Fruit fly (Drosophila melanogaster) whole organism, embryonic: ENCODE measurements around the gene Pfdn2.

Experiments used
- Bteb2 ChIP-seq: fragments of 200-800 bp; sonication (Bioruptor generic); optimal IDR thresholded peaks from 2 replicates; lab custom pipeline; 2016; ENCODE audit warnings: missing biosample characterization, missing genetic modification characterization
- CG11696 ChIP-seq: fragments of 200-800 bp; sonication (Bioruptor generic); IDR thresholded peaks from 2 replicates; pipeline ENCODE4 v1.3.6; 2022; ENCODE audit warnings: missing biosample characterization, missing genetic modification characterization
- CG12236 ChIP-seq: fragments of 200-800 bp; sonication (Bioruptor generic); optimal IDR thresholded peaks from 2 replicates; lab custom pipeline; 2016; ENCODE audit warnings: missing biosample characterization, missing genetic modification characterization
- CG12391 ChIP-seq: fragments of 200-800 bp; sonication (Bioruptor generic); optimal IDR thresholded peaks from 3 replicates; lab custom pipeline; 2018; ENCODE audit warnings: missing biosample characterization, mild to moderate bottlenecking, missing genetic modification characterization, moderate library complexity
- CG15073 ChIP-seq: fragments of 200-800 bp; sonication (Bioruptor generic); optimal IDR thresholded peaks from 2 replicates; lab custom pipeline; 2016; ENCODE audit warnings: missing biosample characterization, missing genetic modification characterization
- CG15696 ChIP-seq: fragments of 200-800 bp; sonication (Bioruptor generic); optimal IDR thresholded peaks from 2 replicates; lab custom pipeline; 2019; ENCODE audit warnings: missing biosample characterization, mild to moderate bottlenecking, missing genetic modification characterization, moderate library complexity
- CG17359 ChIP-seq: fragments of 200-800 bp; sonication (Bioruptor generic); optimal IDR thresholded peaks from 3 replicates; lab custom pipeline; 2018; ENCODE audit warnings: missing biosample characterization, mild to moderate bottlenecking, missing genetic modification characterization, moderate library complexity
- CG2889 ChIP-seq: fragments of 200-800 bp; sonication (Bioruptor generic); IDR thresholded peaks from 3 replicates; pipeline ENCODE4 v1.3.6; 2022; ENCODE audit warnings: missing biosample characterization, missing genetic modification characterization
- CG31365 ChIP-seq: fragments of 200-800 bp; sonication (Bioruptor generic); optimal IDR thresholded peaks from 2 replicates; lab custom pipeline; 2018; ENCODE audit warnings: missing biosample characterization, mild to moderate bottlenecking, missing genetic modification characterization
- CG4730 ChIP-seq: fragments of 200-800 bp; sonication (Bioruptor generic); IDR thresholded peaks from 2 replicates; pipeline ENCODE4 v1.3.6; 2022; ENCODE audit warnings: missing biosample characterization, missing genetic modification characterization
- CG5245 ChIP-seq: fragments of 200-800 bp; sonication (Bioruptor generic); optimal IDR thresholded peaks from 3 replicates; lab custom pipeline; 2016; ENCODE audit warnings: missing biosample characterization, missing genetic modification characterization
- CG6683 ChIP-seq: fragments of 200-800 bp; sonication (Bioruptor generic); optimal IDR thresholded peaks from 2 replicates; lab custom pipeline; 2017; ENCODE audit warnings: missing biosample characterization, mild to moderate bottlenecking, missing genetic modification characterization, missing genetic modification reagents
- CG6689 ChIP-seq: fragments of 200-800 bp; sonication (Bioruptor generic); IDR thresholded peaks from 2 replicates; pipeline ENCODE4 v1.3.6; 2022; ENCODE audit warnings: missing biosample characterization, missing genetic modification characterization
- CG6854 ChIP-seq: fragments of 200-800 bp; sonication (Bioruptor generic); optimal IDR thresholded peaks from 3 replicates; lab custom pipeline; 2017; ENCODE audit warnings: missing biosample characterization, mild to moderate bottlenecking, missing genetic modification characterization
- CG8388 ChIP-seq: fragments of 200-800 bp; sonication (Bioruptor generic); optimal IDR thresholded peaks from 2 replicates; lab custom pipeline; 2019; ENCODE audit warnings: missing biosample characterization, mild to moderate bottlenecking, missing genetic modification characterization, moderate library complexity
- CkIIα-i1 ChIP-seq: fragments of 200-800 bp; sonication (Bioruptor generic); IDR thresholded peaks from 2 replicates; pipeline ENCODE4 v1.3.6; 2022; ENCODE audit warnings: missing biosample characterization, missing genetic modification characterization
- Dbx ChIP-seq: fragments of 200-800 bp; sonication (Bioruptor generic); IDR thresholded peaks from 3 replicates; pipeline ENCODE4 v1.3.6; 2022; ENCODE audit warnings: missing biosample characterization, missing genetic modification characterization
- Dfd ChIP-seq, 2 experiments: fragments of >200 bp; optimal IDR thresholded peaks; 2 replicates each; lab custom pipeline; 2017; ENCODE audit warnings: missing biosample characterization in 2 of 2, missing genetic modification characterization in 2 of 2
- Doc3 ChIP-seq: fragments of 200-800 bp; sonication (Bioruptor generic); IDR thresholded peaks from 3 replicates; pipeline ENCODE4 v1.3.6; 2022; ENCODE audit warnings: missing biosample characterization, missing genetic modification characterization; ENCODE audit not compliant: partially characterized antibody
- HLH3B ChIP-seq: fragments of 200-800 bp; sonication (Bioruptor generic); IDR thresholded peaks from 2 replicates; pipeline ENCODE4 v1.3.6; 2022; ENCODE audit warnings: missing biosample characterization, missing genetic modification characterization
- HLH54F ChIP-seq: fragments of 200-800 bp; sonication (Bioruptor generic); optimal IDR thresholded peaks from 3 replicates; lab custom pipeline; 2016; ENCODE audit warnings: missing biosample characterization, missing genetic modification characterization
- NC2β ChIP-seq: fragments of 200-800 bp; sonication (Bioruptor generic); optimal IDR thresholded peaks from 2 replicates; lab custom pipeline; 2016; ENCODE audit warnings: missing biosample characterization, missing genetic modification characterization
- NFAT ChIP-seq: fragments of 200-800 bp; sonication (Bioruptor generic); IDR thresholded peaks from 2 replicates; pipeline ENCODE4 v1.3.6; 2022; ENCODE audit warnings: missing biosample characterization, missing genetic modification characterization
- Neu2 ChIP-seq: fragments of 200-800 bp; sonication (Bioruptor generic); optimal IDR thresholded peaks from 3 replicates; lab custom pipeline; 2016; ENCODE audit warnings: missing biosample characterization, missing genetic modification characterization, borderline replicate concordance
- Stat92E ChIP-seq, 3 experiments: fragments of >200 bp in 2 of 3; fragments of 200-800 bp in 1 of 3; sonication (Bioruptor generic) in 1 of 3; optimal IDR thresholded peaks; 2 replicates each; lab custom pipeline; 2017 to 2019; ENCODE audit warnings: missing biosample characterization in 3 of 3, missing genetic modification characterization in 3 of 3, mild to moderate bottlenecking in 1 of 3, moderate library complexity in 1 of 3
- ac ChIP-seq: fragments of 200-800 bp; sonication (Bioruptor generic); optimal IDR thresholded peaks from 3 replicates; lab custom pipeline; 2017; ENCODE audit warnings: missing biosample characterization, mild to moderate bottlenecking, missing genetic modification characterization
- cg ChIP-seq: fragments of 200-800 bp; sonication (Bioruptor generic); optimal IDR thresholded peaks from 3 replicates; lab custom pipeline; 2019; ENCODE audit warnings: missing biosample characterization, mild to moderate bottlenecking, missing genetic modification characterization, moderate library complexity
- cwo ChIP-seq: fragments of 200-800 bp; sonication (Bioruptor generic); optimal IDR thresholded peaks from 3 replicates; lab custom pipeline; 2017; ENCODE audit warnings: missing biosample characterization, missing genetic modification characterization, mild to moderate bottlenecking, moderate library complexity, missing genetic modification reagents
- da ChIP-seq: fragments of 200-800 bp; sonication (Bioruptor generic); optimal IDR thresholded peaks from 2 replicates; lab custom pipeline; 2016; ENCODE audit warnings: missing biosample characterization, missing genetic modification characterization
- dimm ChIP-seq: fragments of 200-800 bp; sonication (Bioruptor generic); IDR thresholded peaks from 2 replicates; pipeline ENCODE4 v1.3.6; 2022; ENCODE audit warnings: missing biosample characterization, missing genetic modification characterization
- dysf ChIP-seq: fragments of 200-800 bp; sonication (Bioruptor generic); IDR thresholded peaks from 3 replicates; pipeline ENCODE4 v1.3.6; 2022; ENCODE audit warnings: missing biosample characterization, missing genetic modification characterization
- fd3F ChIP-seq: fragments of 200-800 bp; sonication (Bioruptor generic); optimal IDR thresholded peaks from 2 replicates; lab custom pipeline; 2018; ENCODE audit warnings: missing biosample characterization, mild to moderate bottlenecking, missing genetic modification characterization, moderate library complexity
- fru ChIP-seq: fragments of >200 bp; optimal IDR thresholded peaks from 2 replicates; lab custom pipeline; 2017
- gce ChIP-seq: fragments of 200-800 bp; sonication (Bioruptor generic); IDR thresholded peaks from 3 replicates; pipeline ENCODE4 v1.3.6; 2022; ENCODE audit warnings: missing biosample characterization, missing genetic modification characterization
- gsb-n ChIP-seq: fragments of 200-800 bp; sonication (Bioruptor generic); optimal IDR thresholded peaks from 3 replicates; lab custom pipeline; 2018; ENCODE audit warnings: missing biosample characterization, mild to moderate bottlenecking, missing genetic modification characterization
- h ChIP-seq: fragments of >200 bp; optimal IDR thresholded peaks from 2 replicates; lab custom pipeline; 2017
- hb ChIP-seq: fragments of 200-800 bp; sonication (Bioruptor generic); IDR thresholded peaks from 3 replicates; pipeline ENCODE4 v1.3.6; 2022; ENCODE audit warnings: missing biosample characterization, missing genetic modification characterization; ENCODE audit not compliant: partially characterized antibody
- inv ChIP-seq: fragments of 200-800 bp; sonication (Bioruptor generic); IDR thresholded peaks from 2 replicates; pipeline ENCODE4 v1.3.6; 2022; ENCODE audit warnings: missing biosample characterization, missing genetic modification characterization; ENCODE audit not compliant: partially characterized antibody
- jigr1 ChIP-seq: fragments of 200-800 bp; sonication (Bioruptor generic); IDR thresholded peaks from 3 replicates; pipeline ENCODE4 v1.3.6; 2022; ENCODE audit warnings: missing biosample characterization, missing genetic modification characterization
- kay ChIP-seq: fragments of 200-800 bp; sonication (Bioruptor generic); optimal IDR thresholded peaks from 2 replicates; lab custom pipeline; 2016; ENCODE audit warnings: missing biosample characterization, missing genetic modification characterization
- lov ChIP-seq, 2 experiments: fragments of 200-800 bp in 1 of 2; fragments of >200 bp in 1 of 2; sonication (Bioruptor generic) in 1 of 2; IDR thresholded peaks in 1 of 2; optimal IDR thresholded peaks in 1 of 2; 2 replicates in 1 of 2; 3 replicates in 1 of 2; pipeline versions ENCODE4 v1.3.6 to Lab custom; 2017 to 2022; ENCODE audit warnings: missing biosample characterization in 1 of 2, missing genetic modification characterization in 1 of 2
- pho ChIP-seq: fragments of 200-800 bp; sonication (Bioruptor generic); optimal IDR thresholded peaks from 2 replicates; lab custom pipeline; 2016; ENCODE audit warnings: missing biosample characterization, missing genetic modification characterization
- pita ChIP-seq: fragments of 200-800 bp; sonication (Bioruptor generic); optimal IDR thresholded peaks from 2 replicates; lab custom pipeline; 2017; ENCODE audit warnings: missing biosample characterization, mild to moderate bottlenecking, missing genetic modification characterization
- repo ChIP-seq: fragments of 200-800 bp; sonication (Bioruptor generic); optimal IDR thresholded peaks from 2 replicates; lab custom pipeline; 2016; ENCODE audit warnings: missing biosample characterization, missing genetic modification characterization
- sc ChIP-seq, 3 experiments: fragments of >200 bp in 2 of 3; fragments of 200-800 bp in 1 of 3; sonication (Bioruptor generic) in 1 of 3; optimal IDR thresholded peaks; 2 replicates in 2 of 3; 3 replicates in 1 of 3; lab custom pipeline; 2017; ENCODE audit warnings: mild to moderate bottlenecking in 1 of 3, missing biosample characterization in 1 of 3, missing genetic modification characterization in 1 of 3, missing genetic modification reagents in 1 of 3
- slou ChIP-seq: fragments of 200-800 bp; sonication (Bioruptor generic); optimal IDR thresholded peaks from 3 replicates; lab custom pipeline; 2016; ENCODE audit warnings: missing biosample characterization, missing genetic modification characterization
- ssp ChIP-seq: fragments of 200-800 bp; sonication (Bioruptor generic); IDR thresholded peaks from 2 replicates; pipeline ENCODE4 v1.3.6; 2022; ENCODE audit warnings: missing biosample characterization, missing genetic modification characterization
- wor ChIP-seq: fragments of 200-800 bp; sonication (Bioruptor generic); IDR thresholded peaks from 2 replicates; pipeline ENCODE4 v1.3.6; 2022; ENCODE audit warnings: missing biosample characterization, missing genetic modification characterization
- zfh1 ChIP-seq: fragments of 200-800 bp; sonication (Bioruptor generic); IDR thresholded peaks from 3 replicates; pipeline ENCODE4 v1.3.6; 2022; ENCODE audit warnings: missing biosample characterization, missing genetic modification characterization

The Pfdn2 gene

dm6 chr3L:11074043-11074853, at the start of gene Pfdn2, which contains the start of gene Noc1 (continued):
- TF ChIP-seq CG2889 (GFP tag; lab: Robert Waterston, UW) (no peak), CG17359 (no peak), ac (no peak), CG12391 (peak; percentile 89), CG4730 (no peak), Doc3 (GFP tag; lab: Robert Waterston, UW) (0 out of 3 replicates have a peak, but pooled peaks have one; percentile 35), zfh1 (peak; percentile 52; the same call in 2 of the 3 replicates), Dbx (GFP tag; lab: Robert Waterston, UW) (0 out of 3 replicates have a peak, but pooled peaks have one; percentile 31), lov (optimal IDR thresholded peaks at IDR 0.05; lab: Kevin White, UChicago) (no peak), lov (GFP tag; IDR thresholded peaks at IDR 0.05; lab: Robert Waterston, UW) (no peak), wor (GFP tag; lab: Robert Waterston, UW) (no peak), CG6689 (peak; percentile 36; the same call in 1 of the 2 replicates), kay (GFP tag; lab: Kevin White, UChicago) (no peak), CG6854 (GFP tag; lab: Kevin White, UChicago) (no peak), dysf (GFP tag; lab: Robert Waterston, UW) (peak; percentile 60; the same call in 2 of the 3 replicates), slou (GFP tag; lab: Kevin White, UChicago) (no peak), inv (no peak), gce (GFP tag; lab: Robert Waterston, UW) (no peak), CG5245 (no peak), dimm (GFP tag; lab: Robert Waterston, UW) (no peak), da (GFP tag; lab: Kevin White, UChicago) (no peak), gsb-n (tag; lab: Kevin White, UChicago) (no peak), CG31365 (tag; lab: Kevin White, UChicago) (no peak), h (no peak), ssp (GFP tag; lab: Robert Waterston, UW) (peak; percentile 32; the same call in 1 of the 2 replicates), CG6683 (GFP tag; lab: Kevin White, UChicago) (peak; percentile 5), NFAT (GFP tag; lab: Robert Waterston, UW) (no peak), fd3F (peak; percentile 53), HLH54F (GFP tag; lab: Kevin White, UChicago) (no peak), CkIIα-i1 (GFP tag; lab: Robert Waterston, UW) (no peak), Bteb2 (GFP tag; lab: Kevin White, UChicago) (no peak), CG12236 (GFP tag; lab: Kevin White, UChicago) (no peak), Neu2 (GFP tag; lab: Kevin White, UChicago) (no peak), CG15073 (no peak), repo (GFP tag; lab: Kevin White, UChicago) (no peak), sc (optimal IDR thresholded peaks at IDR 0.05; lab: Kevin White, UChicago) (no peak), sc (GFP tag; optimal IDR thresholded peaks at IDR 0.05; lab: Kevin White, UChicago) (no peak), pita (GFP tag; lab: Kevin White, UChicago) (no peak), CG15696 (peak; percentile 54), Stat92E (GFP tag; optimal IDR thresholded peaks at IDR 0.05; lab: Kevin White, UChicago) (no peak), HLH3B (GFP tag; lab: Robert Waterston, UW) (no peak), jigr1 (GFP tag; lab: Robert Waterston, UW) (0 out of 3 replicates have a peak, but pooled peaks have one; percentile 27), hb (no peak), fru (no peak), NC2β (GFP tag; lab: Kevin White, UChicago) (no peak), cwo (GFP tag; lab: Kevin White, UChicago) (peak; percentile 82), cg (GFP tag; lab: Kevin White, UChicago) (no peak), CG8388 (no peak), CG11696 (no peak), Dfd (GFP tag; optimal IDR thresholded peaks at IDR 0.05; lab: Kevin White, UChicago) (no peak), pho (GFP tag; lab: Kevin White, UChicago) (no peak)
